Fruit fly (Drosophila melanogaster) whole organism, embryonic: Measurements from ENCODE around the gene CG3632.

Source experiments
- Bgb ChIP-seq: fragments of 200-800 bp; sonication (Bioruptor generic); IDR thresholded peaks from 2 replicates; pipeline ENCODE4 v1.3.6; 2022; ENCODE audit warnings: missing biosample characterization, missing genetic modification characterization; ENCODE audit not compliant: partially characterized antibody
- CG12071 ChIP-seq: fragments of 200-800 bp; sonication (Bioruptor generic); optimal IDR thresholded peaks from 3 replicates; lab custom pipeline; 2018; ENCODE audit warnings: missing biosample characterization, mild to moderate bottlenecking, missing genetic modification characterization
- CG12236 ChIP-seq: fragments of 200-800 bp; sonication (Bioruptor generic); optimal IDR thresholded peaks from 2 replicates; lab custom pipeline; 2016; ENCODE audit warnings: missing biosample characterization, missing genetic modification characterization
- CG12769 ChIP-seq: fragments of 200-800 bp; sonication (Bioruptor generic); optimal IDR thresholded peaks from 2 replicates; lab custom pipeline; 2019; ENCODE audit warnings: missing biosample characterization, mild to moderate bottlenecking, missing genetic modification characterization, moderate library complexity
- CG13894 ChIP-seq: fragments of 200-800 bp; sonication (Bioruptor generic); optimal IDR thresholded peaks from 3 replicates; lab custom pipeline; 2018; ENCODE audit warnings: missing biosample characterization, mild to moderate bottlenecking, missing genetic modification characterization, moderate library complexity
- CG18476 ChIP-seq: fragments of 200-800 bp; sonication (Bioruptor generic); optimal IDR thresholded peaks from 2 replicates; lab custom pipeline; 2016; ENCODE audit warnings: missing biosample characterization, mild to moderate bottlenecking, missing genetic modification characterization
- CG18619 ChIP-seq: fragments of 200-800 bp; sonication (Bioruptor generic); optimal IDR thresholded peaks from 3 replicates; lab custom pipeline; 2017; ENCODE audit warnings: missing biosample characterization, mild to moderate bottlenecking, missing genetic modification characterization
- CG4328 ChIP-seq: fragments of 200-800 bp; sonication (Bioruptor generic); optimal IDR thresholded peaks from 3 replicates; lab custom pipeline; 2017; ENCODE audit warnings: missing biosample characterization, missing genetic modification reagents, missing genetic modification characterization
- CG5180 ChIP-seq: fragments of 200-800 bp; sonication (Bioruptor generic); optimal IDR thresholded peaks from 3 replicates; lab custom pipeline; 2017; ENCODE audit warnings: missing biosample characterization, missing genetic modification characterization, mild to moderate bottlenecking, moderate library complexity, missing genetic modification reagents
- CG6683 ChIP-seq: fragments of 200-800 bp; sonication (Bioruptor generic); optimal IDR thresholded peaks from 2 replicates; lab custom pipeline; 2017; ENCODE audit warnings: missing biosample characterization, mild to moderate bottlenecking, missing genetic modification characterization, missing genetic modification reagents
- CG6813 ChIP-seq: fragments of 200-800 bp; sonication (Bioruptor generic); optimal IDR thresholded peaks from 2 replicates; lab custom pipeline; 2017; ENCODE audit warnings: missing biosample characterization, missing genetic modification characterization, mild to moderate bottlenecking, moderate library complexity, missing genetic modification reagents
- CG7745 ChIP-seq: fragments of 200-800 bp; sonication (Bioruptor generic); optimal IDR thresholded peaks from 2 replicates; lab custom pipeline; 2018; ENCODE audit warnings: missing biosample characterization, mild to moderate bottlenecking, missing genetic modification characterization, moderate library complexity
- CG7963 ChIP-seq: fragments of 200-800 bp; sonication (Bioruptor generic); IDR thresholded peaks from 3 replicates; pipeline ENCODE4 v1.3.6; 2022; ENCODE audit warnings: missing biosample characterization, missing genetic modification characterization; ENCODE audit not compliant: partially characterized antibody
- CG8290 ChIP-seq, 3 experiments: fragments of 200-800 bp; sonication (Bioruptor generic); optimal IDR thresholded peaks; 2 replicates each; lab custom pipeline; 2016 to 2019; ENCODE audit warnings: missing biosample characterization in 3 of 3, missing genetic modification characterization in 3 of 3, mild to moderate bottlenecking in 2 of 3, moderate library complexity in 1 of 3
- Dbx ChIP-seq: fragments of 200-800 bp; sonication (Bioruptor generic); IDR thresholded peaks from 3 replicates; pipeline ENCODE4 v1.3.6; 2022; ENCODE audit warnings: missing biosample characterization, missing genetic modification characterization
- Dip3 ChIP-seq: fragments of 200-800 bp; sonication (Bioruptor generic); optimal IDR thresholded peaks from 3 replicates; lab custom pipeline; 2016; ENCODE audit warnings: missing biosample characterization, missing genetic modification characterization
- GATAe ChIP-seq: fragments of 200-800 bp; sonication (Bioruptor generic); conservative IDR thresholded peaks from 2 replicates; pipeline ENCODE4 v1.3.6; 2022; ENCODE audit warnings: missing biosample characterization, missing genetic modification characterization
- Hey ChIP-seq: fragments of 200-800 bp; sonication (Bioruptor generic); optimal IDR thresholded peaks from 3 replicates; lab custom pipeline; 2018; ENCODE audit warnings: missing biosample characterization, mild to moderate bottlenecking, missing genetic modification characterization
- Hr78 ChIP-seq, 2 experiments: fragments of 200-800 bp in 1 of 2; fragments of >200 bp in 1 of 2; sonication (Bioruptor generic) in 1 of 2; optimal IDR thresholded peaks; 2 replicates each; lab custom pipeline; 2017 to 2019; ENCODE audit warnings: missing biosample characterization in 2 of 2, missing genetic modification characterization in 2 of 2, mild to moderate bottlenecking in 1 of 2, moderate library complexity in 1 of 2
- MTF-1 ChIP-seq: fragments of 200-800 bp; sonication (Bioruptor generic); optimal IDR thresholded peaks from 2 replicates; lab custom pipeline; 2018; ENCODE audit warnings: missing biosample characterization, mild to moderate bottlenecking, missing genetic modification characterization, borderline replicate concordance
- Med ChIP-seq: fragments of 200-800 bp; sonication (Bioruptor generic); peaks from one replicate; lab custom pipeline; 2016; ENCODE audit warnings: missing biosample characterization, missing genetic modification characterization, mild to moderate bottlenecking, inconsistent platforms, moderate library complexity
- Meics ChIP-seq: fragments of 200-800 bp; sonication (Bioruptor generic); optimal IDR thresholded peaks from 2 replicates; lab custom pipeline; 2017; ENCODE audit warnings: missing biosample characterization, mild to moderate bottlenecking, missing genetic modification characterization
- Mes4 ChIP-seq: fragments of 200-800 bp; sonication (Bioruptor generic); optimal IDR thresholded peaks from 2 replicates; lab custom pipeline; 2016; ENCODE audit warnings: missing biosample characterization, missing genetic modification characterization
- Neu2 ChIP-seq: fragments of 200-800 bp; sonication (Bioruptor generic); optimal IDR thresholded peaks from 3 replicates; lab custom pipeline; 2016; ENCODE audit warnings: missing biosample characterization, missing genetic modification characterization, borderline replicate concordance
- Pdp1 ChIP-seq, 2 experiments: fragments of 200-800 bp; sonication (Bioruptor generic); optimal IDR thresholded peaks; 3 replicates each; lab custom pipeline; 2016; ENCODE audit warnings: missing biosample characterization in 2 of 2, missing genetic modification characterization in 2 of 2, mild to moderate bottlenecking in 1 of 2, moderate library complexity in 1 of 2
- Vsx1 ChIP-seq: fragments of 200-800 bp; sonication (Bioruptor generic); optimal IDR thresholded peaks from 2 replicates; lab custom pipeline; 2017; ENCODE audit warnings: missing biosample characterization, mild to moderate bottlenecking, missing genetic modification characterization, missing genetic modification reagents
- bcd ChIP-seq: fragments of 200-800 bp; sonication (Bioruptor generic); optimal IDR thresholded peaks from 2 replicates; lab custom pipeline; 2017; ENCODE audit warnings: missing biosample characterization, mild to moderate bottlenecking, missing genetic modification characterization
- chinmo ChIP-seq: fragments of 200-800 bp; sonication (Bioruptor generic); IDR thresholded peaks from 4 replicates; pipeline ENCODE4 v1.3.6; 2022; ENCODE audit warnings: missing biosample characterization, missing genetic modification characterization; ENCODE audit not compliant: partially characterized antibody
- cwo ChIP-seq: fragments of 200-800 bp; sonication (Bioruptor generic); optimal IDR thresholded peaks from 3 replicates; lab custom pipeline; 2017; ENCODE audit warnings: missing biosample characterization, missing genetic modification characterization, mild to moderate bottlenecking, moderate library complexity, missing genetic modification reagents
- esg ChIP-seq: fragments of 200-800 bp; sonication (Bioruptor generic); conservative IDR thresholded peaks from 2 replicates; pipeline ENCODE4 v1.3.6; 2022; ENCODE audit warnings: missing biosample characterization, missing genetic modification characterization
- gem ChIP-seq: fragments of 200-800 bp; sonication (Bioruptor generic); optimal IDR thresholded peaks from 2 replicates; lab custom pipeline; 2019; ENCODE audit warnings: missing biosample characterization, mild to moderate bottlenecking, missing genetic modification characterization, moderate library complexity
- grn ChIP-seq: fragments of 200-800 bp; sonication (Bioruptor generic); optimal IDR thresholded peaks from 3 replicates; lab custom pipeline; 2017; ENCODE audit warnings: missing biosample characterization, missing genetic modification characterization
- jigr1 ChIP-seq: fragments of 200-800 bp; sonication (Bioruptor generic); IDR thresholded peaks from 3 replicates; pipeline ENCODE4 v1.3.6; 2022; ENCODE audit warnings: missing biosample characterization, missing genetic modification characterization
- lab ChIP-seq: fragments of 200-800 bp; sonication (Bioruptor generic); optimal IDR thresholded peaks from 3 replicates; lab custom pipeline; 2017; ENCODE audit warnings: missing biosample characterization, missing genetic modification characterization, mild to moderate bottlenecking, moderate library complexity, missing genetic modification reagents
- mirr ChIP-seq: fragments of 200-800 bp; sonication (Bioruptor generic); optimal IDR thresholded peaks from 3 replicates; lab custom pipeline; 2018; ENCODE audit warnings: missing biosample characterization, mild to moderate bottlenecking, missing genetic modification characterization
- ranshi ChIP-seq: fragments of 200-800 bp; sonication (Bioruptor generic); IDR thresholded peaks from 2 replicates; pipeline ENCODE4 v1.3.6; 2022; ENCODE audit warnings: missing biosample characterization, missing genetic modification characterization
- rib ChIP-seq: fragments of 200-800 bp; sonication (Bioruptor generic); IDR thresholded peaks from 2 replicates; pipeline ENCODE4 v1.3.6; 2022; ENCODE audit warnings: missing biosample characterization, missing genetic modification characterization
- sc ChIP-seq, 3 experiments: fragments of >200 bp in 2 of 3; fragments of 200-800 bp in 1 of 3; sonication (Bioruptor generic) in 1 of 3; optimal IDR thresholded peaks; 2 replicates in 2 of 3; 3 replicates in 1 of 3; lab custom pipeline; 2017; ENCODE audit warnings: mild to moderate bottlenecking in 1 of 3, missing biosample characterization in 1 of 3, missing genetic modification characterization in 1 of 3, missing genetic modification reagents in 1 of 3
- schlank ChIP-seq: fragments of 200-800 bp; sonication (Bioruptor generic); optimal IDR thresholded peaks from 2 replicates; lab custom pipeline; 2018; ENCODE audit warnings: missing biosample characterization, mild to moderate bottlenecking, missing genetic modification characterization
- sd ChIP-seq: fragments of 200-800 bp; sonication (Bioruptor generic); optimal IDR thresholded peaks from 3 replicates; lab custom pipeline; 2018; ENCODE audit warnings: missing biosample characterization, mild to moderate bottlenecking, missing genetic modification characterization, moderate library complexity
- sqz ChIP-seq: fragments of 200-800 bp; sonication (Bioruptor generic); optimal IDR thresholded peaks from 3 replicates; lab custom pipeline; 2018; ENCODE audit warnings: missing biosample characterization, mild to moderate bottlenecking, missing genetic modification characterization
- tx ChIP-seq: fragments of 200-800 bp; sonication (Bioruptor generic); optimal IDR thresholded peaks from 2 replicates; lab custom pipeline; 2016; ENCODE audit warnings: missing biosample characterization, missing genetic modification characterization
- vvl ChIP-seq: fragments of 200-800 bp; sonication (Bioruptor generic); IDR thresholded peaks from 2 replicates; pipeline ENCODE4 v1.3.6; 2022; ENCODE audit warnings: missing biosample characterization, missing genetic modification characterization

CG3632 gene

dm6 chrX:16281305-16281704 lies 15.2 kb upstream of the CG3632 start:
- TF ChIP-seq Neu2 (GFP tag; lab: Kevin White, UChicago) (no peak), ranshi (GFP tag; lab: Robert Waterston, UW) (no peak), Pdp1 (GFP tag; optimal IDR thresholded peaks at IDR 0.05; lab: Kevin White, UChicago) (peak in 1 of 2 experiments; percentile 44), Mes4 (GFP tag; lab: Kevin White, UChicago) (no peak), CG12236 (GFP tag; lab: Kevin White, UChicago) (no peak), grn (GFP tag; lab: Kevin White, UChicago) (peak; percentile 60), CG6813 (peak; percentile 10), CG13894 (peak; percentile 78), Dbx (GFP tag; lab: Robert Waterston, UW) (no peak), MTF-1 (GFP tag; lab: Kevin White, UChicago) (no peak), CG18619 (GFP tag; lab: Kevin White, UChicago) (no peak)
- TF ChIP-seq, all 482 proteins: peak for 4

dm6 chrX:16281717-16282529 lies 14.5 kb upstream of the CG3632 start:
- TF ChIP-seq jigr1 (no peak), GATAe (peak; percentile 31), gem (tag; lab: Kevin White, UChicago) (peak; percentile 44), CG7963 (GFP tag; lab: Robert Waterston, UW) (no peak), CG6813 (no peak), Meics (GFP tag; lab: Kevin White, UChicago) (peak; percentile 7), CG4328 (GFP tag; lab: Kevin White, UChicago) (peak; percentile 11), CG18476 (GFP tag; lab: Kevin White, UChicago) (no peak), mirr (GFP tag; lab: Kevin White, UChicago) (peak; percentile 83), CG12071 (GFP tag; lab: Kevin White, UChicago) (no peak), schlank (no peak), CG12769 (tag; lab: Kevin White, UChicago) (peak; percentile 42), CG7745 (peak; percentile 17), esg (no peak), sqz (GFP tag; lab: Kevin White, UChicago) (peak; percentile 73), bcd (GFP tag; lab: Kevin White, UChicago) (peak; percentile 11), CG8290 (GFP tag; optimal IDR thresholded peaks at IDR 0.05; lab: Kevin White, UChicago) (no peak), CG8290 (tag; optimal IDR thresholded peaks at IDR 0.05; lab: Kevin White, UChicago) (peak in 1 of 2 experiments; percentile 60), Med (GFP tag; lab: Kevin White, UChicago) (peak; percentile 69), lab (GFP tag; lab: Kevin White, UChicago) (peak; percentile 47), chinmo (0 out of 4 replicates have a peak, but pooled peaks have one; percentile 53), CG13894 (peak; percentile 21), Hey (peak; percentile 62), Dip3 (GFP tag; lab: Kevin White, UChicago) (no peak), sd (tag; lab: Kevin White, UChicago) (peak; percentile 55), vvl (GFP tag; lab: Robert Waterston, UW) (0 out of 2 replicates have a peak, but pooled peaks have one; percentile 34), CG6683 (no peak), rib (GFP tag; lab: Robert Waterston, UW) (peak; percentile 63), Bgb (peak; percentile 26; the same call in 1 of the 2 replicates), tx (GFP tag; lab: Kevin White, UChicago) (no peak), Hr78 (GFP tag; optimal IDR thresholded peaks at IDR 0.05; lab: Kevin White, UChicago) (peak in 1 of 2 experiments; percentile 68), CG5180 (GFP tag; lab: Kevin White, UChicago) (no peak), Vsx1 (GFP tag; lab: Kevin White, UChicago) (peak; percentile 27), cwo (GFP tag; lab: Kevin White, UChicago) (peak; percentile 43), Pdp1 (GFP tag; optimal IDR thresholded peaks at IDR 0.05; lab: Kevin White, UChicago) (peak in 1 of 2 experiments; percentile 22), sc (optimal IDR thresholded peaks at IDR 0.05; lab: Kevin White, UChicago) (no peak), sc (GFP tag; optimal IDR thresholded peaks at IDR 0.05; lab: Kevin White, UChicago) (no peak)
